Fruit fly (Drosophila melanogaster) whole organism, embryonic: ENCODE results near the gene Gk2.

Experiments
- Ada2b ChIP-seq: fragments of 200-800 bp; sonication (Bioruptor generic); IDR thresholded peaks from 2 replicates; pipeline ENCODE4 v1.3.6; 2022; ENCODE audit warnings: missing biosample characterization, missing genetic modification characterization
- CG12236 ChIP-seq: fragments of 200-800 bp; sonication (Bioruptor generic); optimal IDR thresholded peaks from 2 replicates; lab custom pipeline; 2016; ENCODE audit warnings: missing biosample characterization, missing genetic modification characterization
- CG13296 ChIP-seq: fragments of 200-800 bp; sonication (Bioruptor generic); optimal IDR thresholded peaks from 3 replicates; lab custom pipeline; 2018; ENCODE audit warnings: missing biosample characterization, mild to moderate bottlenecking, missing genetic modification characterization
- CG14667 ChIP-seq: fragments of 200-800 bp; sonication (Bioruptor generic); IDR thresholded peaks from 2 replicates; pipeline ENCODE4 v1.3.6; 2022; ENCODE audit warnings: missing biosample characterization, missing genetic modification characterization
- CG1529 ChIP-seq: fragments of 200-800 bp; sonication (Bioruptor generic); optimal IDR thresholded peaks from 3 replicates; lab custom pipeline; 2018; ENCODE audit warnings: missing biosample characterization, missing genetic modification characterization
- CG15601 ChIP-seq: fragments of 200-800 bp; sonication (Bioruptor generic); optimal IDR thresholded peaks from 3 replicates; lab custom pipeline; 2019; ENCODE audit warnings: missing biosample characterization, mild to moderate bottlenecking, missing genetic modification characterization, moderate library complexity
- CG15696 ChIP-seq: fragments of 200-800 bp; sonication (Bioruptor generic); optimal IDR thresholded peaks from 2 replicates; lab custom pipeline; 2019; ENCODE audit warnings: missing biosample characterization, mild to moderate bottlenecking, missing genetic modification characterization, moderate library complexity
- CG16813 ChIP-seq: fragments of 200-800 bp; sonication (Bioruptor generic); IDR thresholded peaks from 3 replicates; pipeline ENCODE4 v1.3.6; 2022; ENCODE audit warnings: missing biosample characterization, missing genetic modification characterization; ENCODE audit not compliant: partially characterized antibody
- CG18599 ChIP-seq: fragments of 200-800 bp; sonication (Bioruptor generic); optimal IDR thresholded peaks from 3 replicates; lab custom pipeline; 2017; ENCODE audit warnings: missing biosample characterization, missing genetic modification characterization, mild to moderate bottlenecking, moderate library complexity, missing genetic modification reagents
- CG4328 ChIP-seq: fragments of 200-800 bp; sonication (Bioruptor generic); optimal IDR thresholded peaks from 3 replicates; lab custom pipeline; 2017; ENCODE audit warnings: missing biosample characterization, missing genetic modification reagents, missing genetic modification characterization
- CG4820 ChIP-seq: fragments of 200-800 bp; sonication (Bioruptor generic); optimal IDR thresholded peaks from 3 replicates; lab custom pipeline; 2016; ENCODE audit warnings: missing biosample characterization, missing genetic modification characterization
- CG7357 ChIP-seq: fragments of 200-800 bp; sonication (Bioruptor generic); IDR thresholded peaks from 3 replicates; pipeline ENCODE4 v1.3.6; 2022; ENCODE audit warnings: missing biosample characterization, missing genetic modification characterization
- CG7372 ChIP-seq: fragments of 200-800 bp; sonication (Bioruptor generic); IDR thresholded peaks from 2 replicates; pipeline ENCODE4 v1.3.6; 2022; ENCODE audit warnings: missing biosample characterization, missing genetic modification characterization
- CG7556 ChIP-seq: fragments of 200-800 bp; sonication (Bioruptor generic); optimal IDR thresholded peaks from 2 replicates; lab custom pipeline; 2017; ENCODE audit warnings: missing biosample characterization, mild to moderate bottlenecking, missing genetic modification characterization
- CG8478 ChIP-seq: fragments of >200 bp; optimal IDR thresholded peaks from 2 replicates; lab custom pipeline; 2018
- CG8765 ChIP-seq: fragments of 200-800 bp; sonication (Bioruptor generic); IDR thresholded peaks from 2 replicates; pipeline ENCODE4 v1.3.6; 2022; ENCODE audit warnings: missing biosample characterization, missing genetic modification characterization
- CkIIα-i1 ChIP-seq: fragments of 200-800 bp; sonication (Bioruptor generic); IDR thresholded peaks from 2 replicates; pipeline ENCODE4 v1.3.6; 2022; ENCODE audit warnings: missing biosample characterization, missing genetic modification characterization
- CoRest ChIP-seq: fragments of 200-800 bp; sonication (Bioruptor generic); optimal IDR thresholded peaks from 3 replicates; lab custom pipeline; 2018; ENCODE audit warnings: missing biosample characterization, mild to moderate bottlenecking, missing genetic modification characterization, moderate library complexity
- Ets65A ChIP-seq: fragments of 200-800 bp; sonication (Bioruptor generic); peaks from one replicate; lab custom pipeline; 2016; ENCODE audit warnings: missing biosample characterization, missing genetic modification characterization
- Fer3 ChIP-seq: fragments of 200-800 bp; sonication (Bioruptor generic); optimal IDR thresholded peaks from 2 replicates; lab custom pipeline; 2018; ENCODE audit warnings: missing biosample characterization, mild to moderate bottlenecking, missing genetic modification characterization, moderate library complexity
- H15 ChIP-seq: fragments of 200-800 bp; sonication (Bioruptor generic); IDR thresholded peaks from 3 replicates; pipeline ENCODE4 v1.3.6; 2022; ENCODE audit warnings: missing biosample characterization, missing genetic modification characterization
- Hr51 ChIP-seq, 2 experiments: fragments of 200-800 bp; sonication (Bioruptor generic); optimal IDR thresholded peaks; 2 replicates in 1 of 2; 3 replicates in 1 of 2; lab custom pipeline; 2016 to 2018; ENCODE audit warnings: missing biosample characterization in 2 of 2, missing genetic modification characterization in 2 of 2, mild to moderate bottlenecking in 1 of 2, moderate library complexity in 1 of 2
- Lhr ChIP-seq: fragments of 200-800 bp; sonication (Bioruptor generic); optimal IDR thresholded peaks from 3 replicates; lab custom pipeline; 2017; ENCODE audit warnings: mild to moderate bottlenecking, missing biosample characterization, missing genetic modification reagents, missing genetic modification characterization
- NK7.1 ChIP-seq: fragments of 200-800 bp; sonication (Bioruptor generic); optimal IDR thresholded peaks from 3 replicates; lab custom pipeline; 2016; ENCODE audit warnings: missing biosample characterization, missing genetic modification characterization
- Pdp1 ChIP-seq, 2 experiments: fragments of 200-800 bp; sonication (Bioruptor generic); optimal IDR thresholded peaks; 3 replicates each; lab custom pipeline; 2016; ENCODE audit warnings: missing biosample characterization in 2 of 2, missing genetic modification characterization in 2 of 2, mild to moderate bottlenecking in 1 of 2, moderate library complexity in 1 of 2
- Sry-δ ChIP-seq: fragments of 200-800 bp; sonication (Bioruptor generic); optimal IDR thresholded peaks from 2 replicates; lab custom pipeline; 2016; ENCODE audit warnings: missing biosample characterization, missing genetic modification characterization
- br ChIP-seq: fragments of >200 bp; optimal IDR thresholded peaks from 2 replicates; lab custom pipeline; 2017
- bsh ChIP-seq, 2 experiments: fragments of 200-800 bp; sonication (Bioruptor generic); optimal IDR thresholded peaks; 2 replicates each; lab custom pipeline; 2017 to 2018; ENCODE audit warnings: mild to moderate bottlenecking in 2 of 2, missing biosample characterization in 2 of 2, missing genetic modification characterization in 2 of 2, moderate library complexity in 1 of 2
- crol ChIP-seq: fragments of 200-800 bp; sonication (Bioruptor generic); IDR thresholded peaks from 2 replicates; pipeline ENCODE4 v1.3.6; 2022; ENCODE audit warnings: missing biosample characterization, missing genetic modification characterization
- danr ChIP-seq: fragments of 200-800 bp; sonication (Bioruptor generic); IDR thresholded peaks from 2 replicates; pipeline ENCODE4 v1.3.6; 2022; ENCODE audit warnings: missing biosample characterization, missing genetic modification characterization
- eve ChIP-seq, 2 experiments: fragments of >200 bp; optimal IDR thresholded peaks; 2 replicates each; lab custom pipeline; 2017; ENCODE audit warnings: missing biosample characterization in 2 of 2, missing genetic modification characterization in 2 of 2
- fd96Cb ChIP-seq: fragments of 200-800 bp; sonication (Bioruptor generic); optimal IDR thresholded peaks from 2 replicates; lab custom pipeline; 2018; ENCODE audit warnings: missing biosample characterization, mild to moderate bottlenecking, missing genetic modification characterization, moderate library complexity
- nerfin-2 ChIP-seq: fragments of 200-800 bp; sonication (Bioruptor generic); IDR thresholded peaks from 2 replicates; pipeline ENCODE4 v1.3.6; 2022; ENCODE audit warnings: missing biosample characterization, missing genetic modification characterization; ENCODE audit not compliant: partially characterized antibody
- pan ChIP-seq, 4 experiments: fragments of >200 bp in 3 of 4; fragments of 200-800 bp in 1 of 4; sonication (Bioruptor generic) in 1 of 4; optimal IDR thresholded peaks in 3 of 4; IDR thresholded peaks in 1 of 4; 2 replicates each; pipeline versions ENCODE4 v1.3.6 to Lab custom; 2017 to 2022; ENCODE audit warnings: missing biosample characterization in 2 of 4, missing genetic modification characterization in 2 of 4, mixed read lengths in 1 of 4
- peb ChIP-seq: fragments of 200-800 bp; sonication (Bioruptor generic); IDR thresholded peaks from 2 replicates; pipeline ENCODE4 v1.3.6; 2022; ENCODE audit warnings: missing biosample characterization, missing genetic modification characterization
- prd ChIP-seq, 3 experiments: fragments of >200 bp in 2 of 3; fragments of 200-800 bp in 1 of 3; sonication (Bioruptor generic) in 1 of 3; optimal IDR thresholded peaks in 2 of 3; IDR thresholded peaks in 1 of 3; 2 replicates in 2 of 3; 3 replicates in 1 of 3; pipeline versions ENCODE4 v1.3.6 to Lab custom; 2017 to 2022; ENCODE audit warnings: missing biosample characterization in 1 of 3, missing genetic modification characterization in 1 of 3
- psq ChIP-seq: fragments of 200-800 bp; sonication (Bioruptor generic); optimal IDR thresholded peaks from 2 replicates; lab custom pipeline; 2017; ENCODE audit warnings: missing biosample characterization, missing genetic modification characterization
- slp2 ChIP-seq: fragments of 200-800 bp; sonication (Bioruptor generic); optimal IDR thresholded peaks from 2 replicates; lab custom pipeline; 2016; ENCODE audit warnings: missing biosample characterization, missing genetic modification characterization
- stc ChIP-seq: fragments of 200-800 bp; sonication (Bioruptor generic); IDR thresholded peaks from 2 replicates; pipeline ENCODE4 v1.3.6; 2022; ENCODE audit warnings: missing biosample characterization, missing genetic modification characterization
- toy ChIP-seq: fragments of 200-800 bp; sonication (Bioruptor generic); IDR thresholded peaks from 2 replicates; pipeline ENCODE4 v1.3.6; 2022; ENCODE audit warnings: missing biosample characterization, missing genetic modification characterization
- trem ChIP-seq: fragments of 200-800 bp; optimal IDR thresholded peaks from 3 replicates; lab custom pipeline; 2019; ENCODE audit warnings: missing biosample characterization, mild to moderate bottlenecking, missing genetic modification characterization, moderate library complexity
- vfl ChIP-seq: fragments of 200-800 bp; sonication (Bioruptor generic); optimal IDR thresholded peaks from 2 replicates; lab custom pipeline; 2016; ENCODE audit warnings: missing biosample characterization, missing genetic modification characterization
- vnd ChIP-seq: fragments of 200-800 bp; sonication (Bioruptor generic); IDR thresholded peaks from 3 replicates; pipeline ENCODE4 v1.3.6; 2022; ENCODE audit warnings: missing biosample characterization, missing genetic modification characterization; ENCODE audit not compliant: partially characterized antibody

Gene Gk2

DNA sequence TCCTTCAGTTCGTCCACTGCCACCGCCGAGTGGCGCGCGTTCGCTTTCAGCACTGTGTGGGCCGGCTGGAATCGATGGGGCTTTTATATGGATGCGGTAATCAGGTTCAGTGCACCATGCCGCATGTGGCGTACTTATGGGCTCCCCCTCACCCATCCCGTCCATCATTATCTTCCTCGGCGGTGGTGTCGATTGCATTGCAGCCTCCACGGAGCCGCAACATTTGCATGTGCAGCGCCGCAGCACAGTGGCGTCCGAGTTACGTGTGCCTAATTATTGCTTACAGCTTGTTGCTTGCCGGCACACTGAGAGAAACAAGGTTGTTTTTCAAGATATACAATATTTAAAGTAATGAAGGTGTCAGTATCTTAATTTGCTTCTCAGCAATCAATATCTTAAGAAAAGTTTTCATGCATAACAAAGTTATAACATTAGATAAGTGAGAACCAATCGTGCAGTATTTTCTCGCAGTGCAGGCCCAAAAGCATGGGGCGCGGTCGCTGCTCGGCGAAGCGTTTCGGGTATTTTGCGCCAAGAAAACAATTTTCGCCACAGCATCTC, 35.8 kb upstream of the Gk2 start, which contains the start of gene CG13931 (continued):
- TF ChIP-seq CG1529: no peak
- no peak for TF ChIP-seq CG15601 (tag; lab: Kevin White, UChicago)
- TF ChIP-seq CoRest: no peak
- TF ChIP-seq CG8765 (GFP tag; lab: Robert Waterston, UW): no peak
- no peak for TF ChIP-seq toy (GFP tag; lab: Robert Waterston, UW)
- TF ChIP-seq vfl (GFP tag; lab: Kevin White, UChicago): no peak
- TF ChIP-seq CG14667 (GFP tag; lab: Robert Waterston, UW): 0 out of 2 replicates have a peak, but pooled peaks have one; percentile 29
- no peak for TF ChIP-seq slp2
- no peak for TF ChIP-seq vnd
- peak in 1 of 2 experiments; percentile 17 for TF ChIP-seq Hr51 (GFP tag; optimal IDR thresholded peaks at IDR 0.05; lab: Kevin White, UChicago)
- no peak for TF ChIP-seq stc
- TF ChIP-seq eve (GFP tag; optimal IDR thresholded peaks at IDR 0.05; lab: Kevin White, UChicago): no peak
- no peak for TF ChIP-seq psq (GFP tag; lab: Kevin White, UChicago)
- no peak for TF ChIP-seq pan (optimal IDR thresholded peaks at IDR 0.05; lab: Kevin White, UChicago)
- TF ChIP-seq pan (GFP tag; optimal IDR thresholded peaks at IDR 0.05 in 1 of 2, IDR thresholded peaks at IDR 0.05 in 1 of 2): no peak
- TF ChIP-seq trem: no peak
- TF ChIP-seq nerfin-2 (GFP tag; lab: Robert Waterston, UW): no peak
- TF ChIP-seq CG7556 (GFP tag; lab: Kevin White, UChicago): no peak
- no peak for TF ChIP-seq Lhr (GFP tag; lab: Kevin White, UChicago)
- peak; percentile 28 for TF ChIP-seq fd96Cb (tag; lab: Kevin White, UChicago)
- peak; percentile 16; the same call in 1 of the 2 replicates for TF ChIP-seq CG7372 (GFP tag; lab: Robert Waterston, UW)
- 0 out of 3 replicates have a peak, but pooled peaks have one; percentile 16 for TF ChIP-seq CG7357 (GFP tag; lab: Robert Waterston, UW)
- no peak for TF ChIP-seq peb (GFP tag; lab: Robert Waterston, UW)
- TF ChIP-seq CG13296 (GFP tag; lab: Kevin White, UChicago): no peak
- TF ChIP-seq Pdp1 (GFP tag; optimal IDR thresholded peaks at IDR 0.05; lab: Kevin White, UChicago): peak in 1 of 2 experiments; percentile 17
- TF ChIP-seq bsh (GFP tag; optimal IDR thresholded peaks at IDR 0.05; lab: Kevin White, UChicago): peak in 1 of 2 experiments; percentile 42
- no peak for TF ChIP-seq CG16813 (GFP tag; lab: Robert Waterston, UW)
- no peak for TF ChIP-seq crol (GFP tag; lab: Robert Waterston, UW)
- no peak for TF ChIP-seq NK7.1
- TF ChIP-seq CkIIα-i1: no peak
- TF ChIP-seq Ada2b (GFP tag; lab: Robert Waterston, UW): peak; percentile 41; the same call in 1 of the 2 replicates
- no peak for TF ChIP-seq Fer3 (tag; lab: Kevin White, UChicago)
- TF ChIP-seq CG4820 (GFP tag; lab: Kevin White, UChicago): peak; percentile 0
- TF ChIP-seq CG18599 (GFP tag; lab: Kevin White, UChicago): no peak
- TF ChIP-seq CG8478 (lab: Kevin White, UChicago): no peak
- no peak for TF ChIP-seq CG12236 (GFP tag; lab: Kevin White, UChicago)
- TF ChIP-seq danr (GFP tag; lab: Robert Waterston, UW): peak; percentile 13; the same call in 1 of the 2 replicates
- no peak for TF ChIP-seq br
- TF ChIP-seq CG15696 (tag; lab: Kevin White, UChicago): peak; percentile 22

DNA sequence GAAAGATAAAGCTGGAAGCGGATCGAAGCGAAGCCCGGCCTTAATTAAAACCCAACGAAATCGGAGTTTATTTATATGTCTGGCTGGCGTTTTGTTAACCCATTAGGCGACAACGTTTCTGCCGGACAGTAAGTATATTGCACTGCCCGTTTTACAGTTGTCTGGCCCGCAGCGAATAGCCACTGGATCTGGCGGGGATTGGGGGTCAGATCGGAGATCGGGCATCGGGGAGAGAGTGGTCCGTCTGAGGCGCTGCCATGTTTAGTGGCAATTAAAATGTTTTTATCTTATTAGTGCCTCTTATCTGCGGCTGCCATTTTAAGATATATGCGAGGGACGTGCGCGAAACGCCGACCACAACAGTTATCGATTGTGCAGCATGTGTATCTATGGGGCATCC, 29.0 kb upstream of the Gk2 start:
- TF ChIP-seq Ets65A: peak; percentile 80
- no peak for TF ChIP-seq CG4328 (GFP tag; lab: Kevin White, UChicago)
- no peak for TF ChIP-seq Sry-δ
- no peak for TF ChIP-seq H15 (GFP tag; lab: Robert Waterston, UW)
- TF ChIP-seq prd (optimal IDR thresholded peaks at IDR 0.05; lab: Kevin White, UChicago): no peak
- no peak for TF ChIP-seq prd (GFP tag; IDR thresholded peaks at IDR 0.05; lab: Robert Waterston, UW)
- TF ChIP-seq, all 482 proteins: peak for 1
